Fruit fly (Drosophila melanogaster): Measurements from ENCODE around the gene CG15760.

Gene CG15760

dm6 chrX:13630290-13630900 is 39.1 kb upstream of the CG15760 start (continued):
- TF ChIP-seq Scr (GFP tag; IDR thresholded peaks at IDR 0.05; ENCODE audit: partially characterized antibody) (no peak), CG2202 (tag; optimal IDR thresholded peaks at IDR 0.05) (no peak), fru (optimal IDR thresholded peaks at IDR 0.05) (no peak), CG31365 (tag; optimal IDR thresholded peaks at IDR 0.05) (no peak), CG4854 (GFP tag; optimal IDR thresholded peaks at IDR 0.05) (no peak), Hmr (GFP tag; optimal IDR thresholded peaks at IDR 0.05) (peak; percentile 5), CG1233 (GFP tag; optimal IDR thresholded peaks at IDR 0.05) (no peak), Sox102F (GFP tag; optimal IDR thresholded peaks at IDR 0.05) (peak; percentile 38), Ets65A (GFP tag) (peak; percentile 73), CG4820 (GFP tag; optimal IDR thresholded peaks at IDR 0.05) (peak; percentile 33), ab (GFP tag; optimal IDR thresholded peaks at IDR 0.05) (no peak), Ada2b (GFP tag; IDR thresholded peaks at IDR 0.05) (peak; percentile 22; the same call in 1 of the 2 replicates), GATAe (GFP tag; conservative IDR thresholded peaks at IDR 0.05) (no peak), CG1529 (GFP tag; optimal IDR thresholded peaks at IDR 0.05) (no peak), CG8765 (GFP tag; IDR thresholded peaks at IDR 0.05) (0 out of 2 replicates have a peak, but pooled peaks have one; percentile 15), cg (GFP tag; optimal IDR thresholded peaks at IDR 0.05) (no peak), H2.0 (GFP tag; IDR thresholded peaks at IDR 0.05) (0 out of 2 replicates have a peak, but pooled peaks have one; percentile 6), sima (GFP tag; optimal IDR thresholded peaks at IDR 0.05) (no peak), sqz (GFP tag; optimal IDR thresholded peaks at IDR 0.05) (no peak), ci (GFP tag; IDR thresholded peaks at IDR 0.05) (peak; percentile 53; the same call in 1 of the 3 replicates), bsh (GFP tag; optimal IDR thresholded peaks at IDR 0.05) (peak in 1 of 2 experiments; percentile 67), Sry-β (GFP tag; optimal IDR thresholded peaks at IDR 0.05) (no peak), kah (GFP tag; optimal IDR thresholded peaks at IDR 0.05) (no peak), CG17385 (GFP tag; optimal IDR thresholded peaks at IDR 0.05) (peak; percentile 9), chn (GFP tag; optimal IDR thresholded peaks at IDR 0.05) (peak; percentile 17), salm (tag; optimal IDR thresholded peaks at IDR 0.05) (no peak), CG11247 (GFP tag; IDR thresholded peaks at IDR 0.05) (no peak), slbo (GFP tag; IDR thresholded peaks at IDR 0.05) (peak; percentile 21; the same call in 1 of the 2 replicates), Dip3 (GFP tag; optimal IDR thresholded peaks at IDR 0.05) (peak; percentile 20), BtbVII (GFP tag; optimal IDR thresholded peaks at IDR 0.05) (no peak), Atf3 (GFP tag; optimal IDR thresholded peaks at IDR 0.05) (no peak), CG3407 (GFP tag; optimal IDR thresholded peaks at IDR 0.05) (no peak), CG34422 (GFP tag; IDR thresholded peaks at IDR 0.05) (0 out of 3 replicates have a peak, but pooled peaks have one; percentile 13), trem (tag; optimal IDR thresholded peaks at IDR 0.05) (no peak), CG6254 (GFP tag; optimal IDR thresholded peaks at IDR 0.05) (no peak), zfh1 (GFP tag; IDR thresholded peaks at IDR 0.05) (0 out of 3 replicates have a peak, but pooled peaks have one; percentile 44), ind (GFP tag; optimal IDR thresholded peaks at IDR 0.05) (peak; percentile 28), gsb (GFP tag; IDR thresholded peaks at IDR 0.05) (no peak), jumu (GFP tag; optimal IDR thresholded peaks at IDR 0.05) (no peak), Usf (GFP tag; optimal IDR thresholded peaks at IDR 0.05) (no peak), Fer3 (tag; optimal IDR thresholded peaks at IDR 0.05) (no peak), eve (GFP tag; optimal IDR thresholded peaks at IDR 0.05) (no peak), CG14965 (GFP tag; optimal IDR thresholded peaks at IDR 0.05; ENCODE audit: borderline replicate concordance) (no peak), gt (GFP tag; IDR thresholded peaks at IDR 0.05) (no peak), row (GFP tag; IDR thresholded peaks at IDR 0.05) (peak; percentile 41; the same call in 1 of the 3 replicates), Neu2 (GFP tag; optimal IDR thresholded peaks at IDR 0.05; ENCODE audit: borderline replicate concordance) (no peak), CG16779 (GFP tag; IDR thresholded peaks at IDR 0.05) (no peak), CG11398 (GFP tag; optimal IDR thresholded peaks at IDR 0.05) (no peak), CG10274 (GFP tag; optimal IDR thresholded peaks at IDR 0.05) (no peak), sim (GFP tag; IDR thresholded peaks at IDR 0.05) (no peak), CG14860 (GFP tag; IDR thresholded peaks at IDR 0.05; ENCODE audit: partially characterized antibody) (no peak)
